Fruit fly (Drosophila melanogaster) whole organism, embryonic: ENCODE data around the gene Art3.

Experiments used
- CG10209 ChIP-seq: fragments of 200-800 bp; sonication (Bioruptor generic); optimal IDR thresholded peaks from 3 replicates; lab custom pipeline; 2017; ENCODE audit warnings: missing biosample characterization, mild to moderate bottlenecking, missing genetic modification characterization, missing genetic modification reagents
- CG11085 ChIP-seq: fragments of 200-800 bp; sonication (Bioruptor generic); IDR thresholded peaks from 2 replicates; pipeline ENCODE4 v1.3.6; 2022; ENCODE audit warnings: missing biosample characterization, missing genetic modification characterization
- CG11456 ChIP-seq: fragments of 200-800 bp; sonication (Bioruptor generic); IDR thresholded peaks from 3 replicates; pipeline ENCODE4 v1.3.6; 2022; ENCODE audit warnings: missing biosample characterization, missing genetic modification characterization
- CG11560 ChIP-seq: fragments of 200-800 bp; sonication (Bioruptor generic); IDR thresholded peaks from 3 replicates; pipeline ENCODE4 v1.3.6; 2022; ENCODE audit warnings: missing biosample characterization, missing genetic modification characterization
- CG12155 ChIP-seq: fragments of 200-800 bp; sonication (Bioruptor generic); optimal IDR thresholded peaks from 3 replicates; lab custom pipeline; 2016; ENCODE audit warnings: missing biosample characterization, missing genetic modification characterization
- CG13123 ChIP-seq: fragments of 200-800 bp; sonication (Bioruptor generic); optimal IDR thresholded peaks from 2 replicates; lab custom pipeline; 2016; ENCODE audit warnings: missing biosample characterization, missing genetic modification characterization
- CG13296 ChIP-seq: fragments of 200-800 bp; sonication (Bioruptor generic); optimal IDR thresholded peaks from 3 replicates; lab custom pipeline; 2018; ENCODE audit warnings: missing biosample characterization, mild to moderate bottlenecking, missing genetic modification characterization
- CG14710 ChIP-seq: fragments of 200-800 bp; sonication (Bioruptor generic); optimal IDR thresholded peaks from 3 replicates; lab custom pipeline; 2019; ENCODE audit warnings: missing biosample characterization, mild to moderate bottlenecking, missing genetic modification characterization, moderate library complexity
- CG16815 ChIP-seq: fragments of 200-800 bp; sonication (Bioruptor generic); optimal IDR thresholded peaks from 3 replicates; lab custom pipeline; 2017; ENCODE audit warnings: missing biosample characterization, mild to moderate bottlenecking, missing genetic modification characterization
- CG17385 ChIP-seq: fragments of 200-800 bp; sonication (Bioruptor generic); optimal IDR thresholded peaks from 3 replicates; lab custom pipeline; 2018; ENCODE audit warnings: missing biosample characterization, mild to moderate bottlenecking, missing genetic modification characterization
- CG18262 ChIP-seq: fragments of 200-800 bp; optimal IDR thresholded peaks from 3 replicates; lab custom pipeline; 2019; ENCODE audit warnings: missing biosample characterization, mild to moderate bottlenecking, missing genetic modification characterization, moderate library complexity
- CG2120 ChIP-seq: fragments of 200-800 bp; sonication (Bioruptor generic); optimal IDR thresholded peaks from 3 replicates; lab custom pipeline; 2016; ENCODE audit warnings: missing biosample characterization, missing genetic modification characterization
- CG2129 ChIP-seq: fragments of 200-800 bp; sonication (Bioruptor generic); IDR thresholded peaks from 2 replicates; pipeline ENCODE4 v1.3.6; 2022; ENCODE audit warnings: missing biosample characterization, missing genetic modification characterization; ENCODE audit not compliant: partially characterized antibody
- CG30403 ChIP-seq: fragments of 200-800 bp; sonication (Bioruptor generic); optimal IDR thresholded peaks from 3 replicates; lab custom pipeline; 2016; ENCODE audit warnings: missing biosample characterization, missing genetic modification characterization
- CG31441 ChIP-seq: fragments of 200-800 bp; sonication (Bioruptor generic); IDR thresholded peaks from 2 replicates; pipeline ENCODE4 v1.3.6; 2022; ENCODE audit warnings: missing biosample characterization, missing genetic modification characterization
- CG42726 ChIP-seq: fragments of 200-800 bp; sonication (Bioruptor generic); IDR thresholded peaks from 2 replicates; pipeline ENCODE4 v1.3.6; 2022; ENCODE audit warnings: missing biosample characterization, missing genetic modification characterization; ENCODE audit not compliant: partially characterized antibody
- CG4282 ChIP-seq: fragments of 200-800 bp; sonication (Bioruptor generic); optimal IDR thresholded peaks from 2 replicates; lab custom pipeline; 2016; ENCODE audit warnings: missing biosample characterization, missing genetic modification characterization
- CG7963 ChIP-seq: fragments of 200-800 bp; sonication (Bioruptor generic); IDR thresholded peaks from 3 replicates; pipeline ENCODE4 v1.3.6; 2022; ENCODE audit warnings: missing biosample characterization, missing genetic modification characterization; ENCODE audit not compliant: partially characterized antibody
- Dll ChIP-seq: fragments of 200-800 bp; sonication (Bioruptor generic); IDR thresholded peaks from 4 replicates; pipeline ENCODE4 v1.3.6; 2022; ENCODE audit warnings: missing biosample characterization, missing genetic modification characterization; ENCODE audit not compliant: partially characterized antibody
- Doc2 ChIP-seq: fragments of 200-800 bp; sonication (Bioruptor generic); IDR thresholded peaks from 2 replicates; pipeline ENCODE4 v1.3.6; 2022; ENCODE audit warnings: missing biosample characterization, missing genetic modification characterization
- E2f1 ChIP-seq: fragments of 200-800 bp; sonication (Bioruptor generic); IDR thresholded peaks from 2 replicates; pipeline ENCODE4 v1.3.6; 2022; ENCODE audit warnings: missing biosample characterization, missing genetic modification characterization
- Gsc ChIP-seq: fragments of 200-800 bp; sonication (Bioruptor generic); IDR thresholded peaks from 2 replicates; pipeline ENCODE4 v1.3.6; 2022; ENCODE audit warnings: missing biosample characterization, missing genetic modification characterization
- HmgZ ChIP-seq: fragments of 200-800 bp; sonication (Bioruptor generic); optimal IDR thresholded peaks from 2 replicates; lab custom pipeline; 2018; ENCODE audit warnings: missing biosample characterization, mild to moderate bottlenecking, missing genetic modification characterization
- Lhr ChIP-seq: fragments of 200-800 bp; sonication (Bioruptor generic); optimal IDR thresholded peaks from 3 replicates; lab custom pipeline; 2017; ENCODE audit warnings: mild to moderate bottlenecking, missing biosample characterization, missing genetic modification reagents, missing genetic modification characterization
- MESR4 ChIP-seq: fragments of 200-800 bp; sonication (Bioruptor generic); optimal IDR thresholded peaks from 2 replicates; lab custom pipeline; 2018; ENCODE audit warnings: missing biosample characterization, mild to moderate bottlenecking, missing genetic modification characterization, moderate library complexity
- Opbp ChIP-seq: fragments of 200-800 bp; sonication (Bioruptor generic); IDR thresholded peaks from 3 replicates; pipeline ENCODE4 v1.3.6; 2022; ENCODE audit warnings: missing biosample characterization, missing genetic modification characterization; ENCODE audit not compliant: partially characterized antibody
- Stat92E ChIP-seq, 3 experiments: fragments of >200 bp in 2 of 3; fragments of 200-800 bp in 1 of 3; sonication (Bioruptor generic) in 1 of 3; optimal IDR thresholded peaks; 2 replicates each; lab custom pipeline; 2017 to 2019; ENCODE audit warnings: missing biosample characterization in 3 of 3, missing genetic modification characterization in 3 of 3, mild to moderate bottlenecking in 1 of 3, moderate library complexity in 1 of 3
- Tbp ChIP-seq: fragments of >200 bp; optimal IDR thresholded peaks from 2 replicates; lab custom pipeline; 2018; ENCODE audit warnings: missing biosample characterization, missing genetic modification characterization
- YL-1 ChIP-seq: fragments of 200-800 bp; sonication (Bioruptor generic); optimal IDR thresholded peaks from 3 replicates; lab custom pipeline; 2017; ENCODE audit warnings: missing biosample characterization, mild to moderate bottlenecking, missing genetic modification characterization
- bbx ChIP-seq: fragments of 200-800 bp; sonication (Bioruptor generic); IDR thresholded peaks from 2 replicates; pipeline ENCODE4 v1.3.6; 2022; ENCODE audit warnings: missing biosample characterization, missing genetic modification characterization; ENCODE audit not compliant: partially characterized antibody
- cato ChIP-seq: fragments of 200-800 bp; sonication (Bioruptor generic); optimal IDR thresholded peaks from 2 replicates; lab custom pipeline; 2016; ENCODE audit warnings: missing biosample characterization, missing genetic modification characterization, borderline replicate concordance
- caup ChIP-seq: fragments of 200-800 bp; sonication (Bioruptor generic); optimal IDR thresholded peaks from 3 replicates; lab custom pipeline; 2017; ENCODE audit warnings: missing biosample characterization, mild to moderate bottlenecking, missing genetic modification characterization, moderate library complexity; ENCODE audit not compliant: severe bottlenecking
- chinmo ChIP-seq: fragments of 200-800 bp; sonication (Bioruptor generic); IDR thresholded peaks from 4 replicates; pipeline ENCODE4 v1.3.6; 2022; ENCODE audit warnings: missing biosample characterization, missing genetic modification characterization; ENCODE audit not compliant: partially characterized antibody
- ci ChIP-seq: fragments of 200-800 bp; sonication (Bioruptor generic); IDR thresholded peaks from 3 replicates; pipeline ENCODE4 v1.3.6; 2022; ENCODE audit warnings: missing biosample characterization, missing genetic modification characterization
- crol ChIP-seq: fragments of 200-800 bp; sonication (Bioruptor generic); IDR thresholded peaks from 2 replicates; pipeline ENCODE4 v1.3.6; 2022; ENCODE audit warnings: missing biosample characterization, missing genetic modification characterization
- eve ChIP-seq, 2 experiments: fragments of >200 bp; optimal IDR thresholded peaks; 2 replicates each; lab custom pipeline; 2017; ENCODE audit warnings: missing biosample characterization in 2 of 2, missing genetic modification characterization in 2 of 2
- exex ChIP-seq: fragments of 200-800 bp; sonication (Bioruptor generic); optimal IDR thresholded peaks from 4 replicates; lab custom pipeline; 2018; ENCODE audit warnings: missing biosample characterization, mild to moderate bottlenecking, missing genetic modification characterization, moderate library complexity
- eyg ChIP-seq: fragments of 200-800 bp; sonication (Bioruptor generic); optimal IDR thresholded peaks from 3 replicates; lab custom pipeline; 2016; ENCODE audit warnings: missing biosample characterization, missing genetic modification characterization
- hbn ChIP-seq: fragments of 200-800 bp; sonication (Bioruptor generic); IDR thresholded peaks from 2 replicates; pipeline ENCODE4 v1.3.6; 2022; ENCODE audit warnings: missing biosample characterization, missing genetic modification characterization; ENCODE audit not compliant: partially characterized antibody
- hth ChIP-seq: fragments of >200 bp; optimal IDR thresholded peaks from 2 replicates; lab custom pipeline; 2017; ENCODE audit warnings: inconsistent platforms
- inv ChIP-seq: fragments of 200-800 bp; sonication (Bioruptor generic); IDR thresholded peaks from 2 replicates; pipeline ENCODE4 v1.3.6; 2022; ENCODE audit warnings: missing biosample characterization, missing genetic modification characterization; ENCODE audit not compliant: partially characterized antibody
- jumu ChIP-seq: fragments of 200-800 bp; sonication (Bioruptor generic); optimal IDR thresholded peaks from 3 replicates; lab custom pipeline; 2016; ENCODE audit warnings: missing biosample characterization, missing genetic modification characterization
- ken ChIP-seq: fragments of 200-800 bp; sonication (Bioruptor generic); IDR thresholded peaks from 3 replicates; pipeline ENCODE4 v1.3.6; 2022; ENCODE audit warnings: missing biosample characterization, missing genetic modification characterization
- row ChIP-seq: fragments of 200-800 bp; sonication (Bioruptor generic); IDR thresholded peaks from 3 replicates; pipeline ENCODE4 v1.3.6; 2022; ENCODE audit warnings: missing biosample characterization, missing genetic modification characterization
- stwl ChIP-seq: fragments of 200-800 bp; sonication (Bioruptor generic); optimal IDR thresholded peaks from 3 replicates; lab custom pipeline; 2018; ENCODE audit warnings: missing biosample characterization, mild to moderate bottlenecking, missing genetic modification characterization, moderate library complexity
- ttk ChIP-seq: fragments of 200-800 bp; sonication (Bioruptor generic); IDR thresholded peaks from 2 replicates; pipeline ENCODE4 v2.1.2; 2022; ENCODE audit warnings: missing biosample characterization, missing genetic modification characterization
- tup ChIP-seq: fragments of 200-800 bp; sonication (Bioruptor generic); optimal IDR thresholded peaks from 2 replicates; lab custom pipeline; 2016; ENCODE audit warnings: missing biosample characterization, mild to moderate bottlenecking, missing genetic modification characterization, moderate library complexity
- wek ChIP-seq: fragments of 200-800 bp; sonication (Bioruptor generic); optimal IDR thresholded peaks from 3 replicates; lab custom pipeline; 2018; ENCODE audit warnings: missing biosample characterization, mild to moderate bottlenecking, missing genetic modification characterization, moderate library complexity
- zf30C ChIP-seq: fragments of 200-800 bp; sonication (Bioruptor generic); optimal IDR thresholded peaks from 3 replicates; lab custom pipeline; 2018; ENCODE audit warnings: missing biosample characterization, mild to moderate bottlenecking, missing genetic modification characterization

Gene Art3

dm6 chr3R:15225279-15225730 lies 3.9 kb downstream of the Art3 start, which contains the start of the genes CG31344 and Caf1-55 (continued):
- no peak for TF ChIP-seq tup
- TF ChIP-seq inv (GFP tag; lab: Robert Waterston, UW): peak; percentile 58; the same call in 1 of the 2 replicates
- TF ChIP-seq exex (tag; lab: Kevin White, UChicago): peak; percentile 33
- TF ChIP-seq CG13296 (GFP tag; lab: Kevin White, UChicago): no peak
- TF ChIP-seq bbx (GFP tag; lab: Robert Waterston, UW): peak; percentile 84
- TF ChIP-seq Gsc (GFP tag; lab: Robert Waterston, UW): no peak
- peak; percentile 65 for TF ChIP-seq MESR4
- TF ChIP-seq Opbp (GFP tag; lab: Robert Waterston, UW): peak; percentile 49; the same call in 1 of the 3 replicates
- TF ChIP-seq hth: no peak
- TF ChIP-seq stwl (tag; lab: Kevin White, UChicago): peak; percentile 69
- TF ChIP-seq CG4282 (GFP tag; lab: Kevin White, UChicago): no peak
- TF ChIP-seq E2f1 (GFP tag; lab: Robert Waterston, UW): no peak
- no peak for TF ChIP-seq caup
- TF ChIP-seq eve (GFP tag; optimal IDR thresholded peaks at IDR 0.05; lab: Kevin White, UChicago): no peak
- no peak for TF ChIP-seq Tbp (GFP tag; lab: Kevin White, UChicago)
- TF ChIP-seq CG10209 (GFP tag; lab: Kevin White, UChicago): no peak
- TF ChIP-seq chinmo: peak; percentile 93; the same call in 2 of the 4 replicates
- TF ChIP-seq wek (GFP tag; lab: Kevin White, UChicago): no peak
- TF ChIP-seq cato (GFP tag; lab: Kevin White, UChicago): no peak
- no peak for TF ChIP-seq CG11456 (GFP tag; lab: Robert Waterston, UW)
- TF ChIP-seq CG42726 (GFP tag; lab: Robert Waterston, UW): peak; percentile 39; the same call in 1 of the 2 replicates
- TF ChIP-seq jumu (GFP tag; lab: Kevin White, UChicago): peak; percentile 9
- TF ChIP-seq Lhr: peak; percentile 76
- peak; percentile 16; the same call in 1 of the 3 replicates for TF ChIP-seq ken (GFP tag; lab: Robert Waterston, UW)
- TF ChIP-seq HmgZ (tag; lab: Kevin White, UChicago): peak; percentile 68
- TF ChIP-seq crol (GFP tag; lab: Robert Waterston, UW): no peak
- TF ChIP-seq zf30C (GFP tag; lab: Kevin White, UChicago): no peak
- TF ChIP-seq CG2120 (GFP tag; lab: Kevin White, UChicago): peak; percentile 55
- TF ChIP-seq ttk (GFP tag; lab: Robert Waterston, UW): no peak
- peak; percentile 86 for TF ChIP-seq Dll (GFP tag; lab: Robert Waterston, UW)
- TF ChIP-seq YL-1 (GFP tag; lab: Kevin White, UChicago): peak; percentile 81
- peak; percentile 17; the same call in 1 of the 3 replicates for TF ChIP-seq ci (GFP tag; lab: Robert Waterston, UW)
- TF ChIP-seq CG2129 (GFP tag; lab: Robert Waterston, UW): peak; percentile 65
- TF ChIP-seq CG17385: no peak
- TF ChIP-seq CG11560 (tag; lab: Robert Waterston, UW): peak; percentile 91
- peak; percentile 12 for TF ChIP-seq CG12155 (GFP tag; lab: Kevin White, UChicago)
- no peak for TF ChIP-seq CG13123 (GFP tag; lab: Kevin White, UChicago)
- no peak for TF ChIP-seq CG16815
- no peak for TF ChIP-seq CG18262 (tag; lab: Kevin White, UChicago)
- TF ChIP-seq Doc2 (GFP tag; lab: Robert Waterston, UW): no peak
- peak; percentile 79 for TF ChIP-seq hbn
- no peak for TF ChIP-seq CG11085 (GFP tag; lab: Robert Waterston, UW)
- TF ChIP-seq CG31441 (GFP tag; lab: Robert Waterston, UW): peak; percentile 23; the same call in 1 of the 2 replicates
- TF ChIP-seq CG30403 (GFP tag; lab: Kevin White, UChicago): peak; percentile 18
- TF ChIP-seq CG7963 (GFP tag; lab: Robert Waterston, UW): peak; percentile 79; the same call in 2 of the 3 replicates
- TF ChIP-seq row (GFP tag; lab: Robert Waterston, UW): peak; percentile 58
- peak in 1 of 3 experiments; percentile 69 for TF ChIP-seq Stat92E (GFP tag; optimal IDR thresholded peaks at IDR 0.05; lab: Kevin White, UChicago)
- peak; percentile 51 for TF ChIP-seq CG14710 (tag; lab: Kevin White, UChicago)
- TF ChIP-seq eyg: no peak
